Worm (Caenorhabditis elegans) whole organism, mixed stage, embryonic: ENCODE data around the gene pro-1.

Source experiments
- M03D4.4 ChIP-seq: sonication (generic microtip); optimal IDR thresholded peaks from 2 replicates; lab custom pipeline; 2017; ENCODE audit warnings: mild to moderate bottlenecking, missing genetic modification characterization, missing compliant biosample characterization
- bed-3 ChIP-seq: fragments of 200-800 bp; sonication (Bioruptor generic); optimal IDR thresholded peaks from 3 replicates; lab custom pipeline; 2018; ENCODE audit warnings: mild to moderate bottlenecking, missing genetic modification characterization, moderate library complexity, missing compliant biosample characterization
- blmp-1 ChIP-seq: fragments of 150-350 bp; optimal IDR thresholded peaks from 2 replicates; lab custom pipeline; 2014; ENCODE audit warnings: missing biosample characterization, missing genetic modification characterization
- ceh-39 ChIP-seq: fragments of 150-350 bp; optimal IDR thresholded peaks from 2 replicates; lab custom pipeline; 2014; ENCODE audit warnings: missing biosample characterization, missing genetic modification characterization
- ceh-43 ChIP-seq: fragments of 200-800 bp; sonication (Bioruptor generic); optimal IDR thresholded peaks from 2 replicates; lab custom pipeline; 2018; ENCODE audit warnings: mild to moderate bottlenecking, missing genetic modification characterization, moderate library complexity, missing compliant biosample characterization
- ces-1 ChIP-seq: fragments of 150-350 bp; optimal IDR thresholded peaks from 2 replicates; lab custom pipeline; 2014; ENCODE audit warnings: missing biosample characterization, missing genetic modification reagents, missing genetic modification characterization
- cnd-1 ChIP-seq: fragments of 200-800 bp; sonication (Bioruptor generic); optimal IDR thresholded peaks from 2 replicates; lab custom pipeline; 2018; ENCODE audit warnings: mild to moderate bottlenecking, missing genetic modification characterization, missing compliant biosample characterization
- drap-1 ChIP-seq: fragments of 200-800 bp; sonication (Bioruptor generic); optimal IDR thresholded peaks from 3 replicates; lab custom pipeline; 2018; ENCODE audit warnings: mild to moderate bottlenecking, missing genetic modification characterization, missing compliant biosample characterization
- elt-1 ChIP-seq: sonication (generic microtip); optimal IDR thresholded peaks from 2 replicates; lab custom pipeline; 2017; ENCODE audit warnings: missing genetic modification characterization, mild to moderate bottlenecking, missing compliant biosample characterization, antibody characterized with exemption, moderate library complexity, borderline replicate concordance; ENCODE audit not compliant: insufficient read depth
- elt-3 ChIP-seq: fragments of 150-350 bp; optimal IDR thresholded peaks from 2 replicates; lab custom pipeline; 2014; ENCODE audit warnings: missing biosample characterization, missing genetic modification characterization
- flh-1 ChIP-seq: fragments of 200-800 bp; sonication (Bioruptor generic); optimal IDR thresholded peaks from 2 replicates; lab custom pipeline; 2018; ENCODE audit warnings: mild to moderate bottlenecking, missing genetic modification characterization, moderate library complexity, missing compliant biosample characterization
- ham-2 ChIP-seq: fragments of 200-800 bp; sonication (Bioruptor generic); optimal IDR thresholded peaks from 2 replicates; lab custom pipeline; 2018; ENCODE audit warnings: mild to moderate bottlenecking, missing genetic modification characterization, missing compliant biosample characterization
- hlh-1 ChIP-seq: fragments of 150-350 bp; optimal IDR thresholded peaks from 2 replicates; lab custom pipeline; 2014; ENCODE audit warnings: missing biosample characterization, missing genetic modification reagents, missing genetic modification characterization
- lin-13 ChIP-seq: fragments of 150-350 bp; optimal IDR thresholded peaks from 2 replicates; lab custom pipeline; 2014; ENCODE audit warnings: missing biosample characterization, missing genetic modification characterization
- lin-32 ChIP-seq: fragments of 200-800 bp; sonication (Bioruptor generic); optimal IDR thresholded peaks from 2 replicates; lab custom pipeline; 2018; ENCODE audit warnings: mild to moderate bottlenecking, missing genetic modification characterization, missing compliant biosample characterization
- lsy-2 ChIP-seq: fragments of 150-350 bp; optimal IDR thresholded peaks from 2 replicates; lab custom pipeline; 2014; ENCODE audit warnings: missing biosample characterization, missing genetic modification characterization
- mab-5 ChIP-seq: fragments of 150-350 bp; optimal IDR thresholded peaks from 2 replicates; lab custom pipeline; 2014; ENCODE audit warnings: missing biosample characterization, missing genetic modification characterization
- mep-1 ChIP-seq: fragments of 150-350 bp; optimal IDR thresholded peaks from 2 replicates; lab custom pipeline; 2017; ENCODE audit warnings: missing biosample characterization, missing genetic modification reagents, missing genetic modification characterization, inconsistent platforms
- mls-2 ChIP-seq: sonication (generic microtip); optimal IDR thresholded peaks from 2 replicates; lab custom pipeline; 2016; ENCODE audit warnings: mild to moderate bottlenecking, missing genetic modification characterization, moderate library complexity, missing compliant biosample characterization
- nhr-12 ChIP-seq: fragments of 150-350 bp; optimal IDR thresholded peaks from 2 replicates; lab custom pipeline; 2014; ENCODE audit warnings: missing biosample characterization, missing genetic modification characterization
- nhr-2 ChIP-seq: fragments of 150-350 bp; optimal IDR thresholded peaks from 2 replicates; lab custom pipeline; 2014; ENCODE audit warnings: missing biosample characterization, missing genetic modification characterization
- nhr-237 ChIP-seq: fragments of 150-350 bp; optimal IDR thresholded peaks from 2 replicates; lab custom pipeline; 2014; ENCODE audit warnings: missing biosample characterization, missing genetic modification characterization
- nhr-28 ChIP-seq: fragments of 150-350 bp; optimal IDR thresholded peaks from 2 replicates; lab custom pipeline; 2014; ENCODE audit warnings: missing biosample characterization, missing genetic modification characterization
- nhr-76 ChIP-seq: sonication (generic microtip); optimal IDR thresholded peaks from 2 replicates; lab custom pipeline; 2017; ENCODE audit warnings: missing biosample characterization, missing genetic modification characterization
- pha-4 ChIP-seq: fragments of 150-350 bp; optimal IDR thresholded peaks from 2 replicates; lab custom pipeline; 2018; ENCODE audit warnings: missing biosample characterization, missing genetic modification reagents, missing genetic modification characterization
- sem-2 ChIP-seq: fragments of 200-800 bp; sonication (Bioruptor generic); optimal IDR thresholded peaks from 2 replicates; lab custom pipeline; 2018; ENCODE audit warnings: mild to moderate bottlenecking, missing genetic modification characterization, missing compliant biosample characterization
- snpc-4 ChIP-seq: fragments of 150-350 bp; optimal IDR thresholded peaks from 2 replicates; lab custom pipeline; 2014; ENCODE audit warnings: missing biosample characterization, missing genetic modification characterization
- sptf-1 ChIP-seq: sonication (generic microtip); optimal IDR thresholded peaks from 2 replicates; lab custom pipeline; 2017; ENCODE audit warnings: mild to moderate bottlenecking, missing genetic modification characterization, moderate library complexity, missing compliant biosample characterization
- tbx-8 ChIP-seq: fragments of 200-800 bp; sonication (Bioruptor generic); optimal IDR thresholded peaks from 2 replicates; lab custom pipeline; 2018; ENCODE audit warnings: mild to moderate bottlenecking, missing genetic modification characterization, moderate library complexity, missing compliant biosample characterization
- unc-120 ChIP-seq: sonication (generic microtip); optimal IDR thresholded peaks from 2 replicates; lab custom pipeline; 2017; ENCODE audit warnings: missing genetic modification characterization, missing compliant biosample characterization; ENCODE audit not compliant: poor library complexity, severe bottlenecking
- unc-39 ChIP-seq: fragments of 150-350 bp; optimal IDR thresholded peaks from 2 replicates; lab custom pipeline; 2014; ENCODE audit warnings: missing biosample characterization, missing genetic modification characterization
- unc-62 ChIP-seq: fragments of 150-350 bp; optimal IDR thresholded peaks from 2 replicates; lab custom pipeline; 2014; ENCODE audit warnings: missing biosample characterization, missing genetic modification reagents, missing genetic modification characterization
- zip-8 ChIP-seq: fragments of 150-350 bp; optimal IDR thresholded peaks from 2 replicates; lab custom pipeline; 2014; ENCODE audit warnings: missing biosample characterization, missing genetic modification characterization
- ztf-11 ChIP-seq: fragments of 150-350 bp; optimal IDR thresholded peaks from 2 replicates; lab custom pipeline; 2014; ENCODE audit warnings: missing biosample characterization, missing genetic modification characterization

Gene pro-1

ce11 chrII:10548778-10549671 lies 7.2 kb upstream of the pro-1 start:
- TF ChIP-seq unc-120 (peak; percentile 71), sptf-1 (peak; percentile 68), nhr-12 (tag; lab: Kevin White, UChicago) (peak; percentile 42), ztf-11 (tag; lab: Kevin White, UChicago) (peak; percentile 68), mls-2 (peak; percentile 28), ceh-43 (GFP tag; lab: Kevin White, UChicago) (no peak), ham-2 (GFP tag; lab: Kevin White, UChicago) (peak; percentile 74), mep-1 (tag; lab: Kevin White, UChicago) (peak; percentile 57), nhr-237 (peak; percentile 55), unc-62 (GFP tag; lab: Kevin White, UChicago) (peak; percentile 65), elt-1 (tag; lab: Kevin White, UChicago) (no peak), ceh-39 (peak; percentile 10), bed-3 (GFP tag; lab: Kevin White, UChicago) (no peak), blmp-1 (no peak), lin-32 (GFP tag; lab: Kevin White, UChicago) (peak; percentile 32), snpc-4 (tag; lab: Kevin White, UChicago) (no peak), M03D4.4 (tag; lab: Kevin White, UChicago) (no peak), unc-39 (tag; lab: Kevin White, UChicago) (no peak), nhr-76 (tag; lab: Kevin White, UChicago) (no peak), flh-1 (peak; percentile 22), pha-4 (peak; percentile 85), tbx-8 (no peak), zip-8 (tag; lab: Kevin White, UChicago) (no peak), ces-1 (GFP tag; lab: Kevin White, UChicago) (peak; percentile 70), hlh-1 (tag; lab: Kevin White, UChicago) (no peak), nhr-2 (peak; percentile 99), elt-3 (tag; lab: Kevin White, UChicago) (no peak), lsy-2 (tag; lab: Kevin White, UChicago) (peak; percentile 30), drap-1 (GFP tag; lab: Kevin White, UChicago) (peak; percentile 11), nhr-28 (tag; lab: Kevin White, UChicago) (no peak), lin-13 (peak; percentile 67), mab-5 (tag; lab: Kevin White, UChicago) (no peak), sem-2 (GFP tag; lab: Kevin White, UChicago) (no peak), cnd-1 (peak; percentile 63)

DNA sequence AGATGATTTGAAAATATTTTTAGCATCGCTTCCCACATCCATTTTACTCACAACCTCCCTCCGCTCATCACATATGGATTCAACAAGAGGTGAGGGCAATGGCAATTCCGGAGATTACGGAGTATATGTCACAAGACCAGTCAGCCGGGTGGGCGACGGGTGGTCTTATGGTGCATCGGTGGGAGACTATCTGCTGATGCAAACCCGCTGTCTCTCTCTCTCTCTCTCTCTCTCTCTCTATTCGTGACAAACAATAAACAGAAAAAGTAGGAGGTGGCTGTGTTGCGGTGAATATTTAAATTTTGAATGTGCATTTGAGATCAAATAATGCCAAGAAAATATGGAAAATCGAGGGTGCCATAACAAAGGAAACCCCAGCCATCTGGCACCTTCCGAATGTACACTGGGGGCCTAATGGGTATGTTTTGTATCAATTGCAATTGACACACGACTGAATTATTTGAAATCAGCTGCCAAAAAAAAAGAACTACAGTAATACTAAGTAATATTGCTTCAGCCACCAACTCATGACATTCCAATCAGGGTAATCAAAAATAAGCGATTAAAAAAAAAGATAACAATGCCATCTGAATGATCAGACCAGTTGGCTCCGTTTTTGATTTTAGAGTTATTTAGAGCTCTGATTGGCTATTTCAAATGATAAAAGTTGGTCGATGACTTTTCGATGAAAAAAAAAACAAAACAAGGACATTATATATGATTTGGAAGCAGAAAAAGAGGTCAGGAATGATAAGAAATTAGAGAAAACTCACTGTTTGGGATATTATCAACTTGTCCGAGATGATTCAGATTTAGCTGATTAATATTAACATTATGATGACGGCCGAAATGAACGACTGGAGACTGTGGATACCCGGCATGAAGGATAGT lies 6.3 kb upstream of the pro-1 start:
- TF ChIP-seq M03D4.4 (tag; lab: Kevin White, UChicago) (peak; percentile 5), sptf-1 (peak; percentile 11), cnd-1 (peak; percentile 56), unc-120 (no peak), unc-39 (tag; lab: Kevin White, UChicago) (no peak), drap-1 (GFP tag; lab: Kevin White, UChicago) (no peak), nhr-2 (no peak), nhr-237 (no peak), zip-8 (tag; lab: Kevin White, UChicago) (no peak), ceh-43 (GFP tag; lab: Kevin White, UChicago) (no peak), blmp-1 (no peak)

DNA sequence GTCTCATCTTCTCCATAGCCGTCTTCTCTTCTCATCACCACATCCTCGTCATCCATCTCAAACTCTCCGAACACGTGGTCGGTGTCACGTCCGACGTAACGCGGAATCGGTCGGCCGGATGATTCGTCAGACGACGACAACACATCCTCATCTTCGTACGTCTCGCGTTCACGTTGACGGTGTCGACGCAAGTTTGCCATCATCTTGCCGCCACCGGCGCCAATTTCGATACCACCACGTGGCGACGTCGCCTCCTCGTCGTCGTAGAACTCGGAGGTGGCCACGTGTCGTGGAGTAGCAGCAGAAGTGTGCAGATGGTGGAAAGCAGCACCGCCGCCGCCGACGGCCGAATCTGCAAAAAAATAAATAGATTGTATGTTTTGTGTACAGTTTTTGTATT lies 5.5 kb upstream of the pro-1 start:
- no peak for TF ChIP-seq drap-1 (GFP tag; lab: Kevin White, UChicago)
- no peak for TF ChIP-seq bed-3 (GFP tag; lab: Kevin White, UChicago)
